Fruit fly (Drosophila melanogaster) ovary, adult (tissue): ENCODE results near the gene santa-maria.

Source experiments
- CG17801 ChIP-seq: fragments of 200-800 bp; optimal IDR thresholded peaks from 2 replicates; lab custom pipeline; 2019; ENCODE audit warnings: missing biosample characterization, mild to moderate bottlenecking, missing genetic modification characterization, moderate library complexity; ENCODE audit not compliant: partially characterized antibody

santa-maria gene

DNA sequence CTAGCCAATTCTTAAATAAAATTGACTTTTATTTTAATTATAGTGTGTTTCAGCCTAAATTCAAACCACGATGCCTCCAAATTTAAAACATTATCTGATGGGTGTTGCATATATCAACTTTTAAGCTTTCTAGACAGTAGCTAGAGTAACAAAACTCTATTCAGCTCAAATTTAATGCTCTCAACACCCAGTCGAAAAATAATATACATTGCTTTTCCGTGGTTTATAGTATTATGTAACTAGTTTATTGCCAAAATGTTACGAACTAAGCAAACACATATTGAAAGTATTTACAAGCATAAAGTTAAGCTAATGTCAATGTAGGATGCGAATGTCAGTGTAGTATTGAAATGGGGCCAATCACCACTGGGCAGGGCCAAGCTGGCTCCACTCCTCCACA, 20.7 kb downstream of the santa-maria start:
- TF ChIP-seq CG17801 (GFP tag; lab: Kevin White, UChicago): no peak

DNA sequence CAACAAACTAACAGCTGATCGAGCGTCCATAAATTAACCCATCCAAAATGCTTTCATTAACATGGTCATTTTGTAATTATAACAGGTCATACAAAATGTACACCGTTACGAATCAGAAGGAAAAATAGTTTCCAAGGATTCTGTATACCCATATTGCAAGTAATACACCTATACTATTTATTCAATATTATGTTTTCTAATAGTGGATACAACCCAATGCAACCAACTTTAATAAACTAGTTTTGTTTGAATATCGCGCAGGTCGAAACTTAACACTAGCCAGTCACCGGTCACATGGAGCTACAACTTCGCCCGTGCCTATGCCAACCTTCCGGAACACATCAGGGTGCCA, 23.3 kb downstream of the santa-maria start:
- TF ChIP-seq CG17801 (GFP tag; lab: Kevin White, UChicago): no peak

DNA sequence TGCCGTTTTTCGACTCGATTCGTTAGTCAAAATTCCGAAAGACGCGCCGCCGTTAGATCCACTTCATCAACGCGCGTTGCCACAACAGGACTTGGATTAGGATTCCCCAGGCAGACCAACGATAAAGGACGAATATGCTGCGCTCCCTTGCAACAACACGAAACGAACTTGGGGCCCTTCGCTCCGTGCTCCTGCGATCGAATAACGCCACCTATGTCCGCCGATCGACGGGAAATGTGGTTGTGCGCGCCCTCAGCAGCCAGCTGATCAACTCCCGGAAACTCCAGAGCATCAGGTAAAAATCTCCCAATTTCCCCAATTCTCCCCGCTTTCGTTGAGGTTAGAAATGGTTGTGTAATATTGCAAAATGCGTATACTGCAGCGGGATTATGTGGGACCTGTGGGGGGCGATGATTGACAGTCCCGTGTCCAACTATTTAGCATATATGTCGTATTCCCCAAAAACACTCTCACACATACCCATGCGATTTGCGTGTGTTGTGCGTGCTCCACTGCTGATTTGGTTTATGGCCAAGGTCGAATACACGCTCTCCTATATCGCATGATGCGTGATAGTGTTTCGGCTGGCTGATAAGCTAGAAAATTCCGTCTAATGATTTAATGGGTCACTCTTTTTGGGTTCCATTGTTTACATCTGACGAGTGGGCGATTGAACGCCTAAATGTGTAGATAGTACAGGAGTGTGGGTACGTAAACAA, 23.8 kb downstream of the santa-maria start:
- no peak for TF ChIP-seq CG17801 (GFP tag; lab: Kevin White, UChicago)

DNA sequence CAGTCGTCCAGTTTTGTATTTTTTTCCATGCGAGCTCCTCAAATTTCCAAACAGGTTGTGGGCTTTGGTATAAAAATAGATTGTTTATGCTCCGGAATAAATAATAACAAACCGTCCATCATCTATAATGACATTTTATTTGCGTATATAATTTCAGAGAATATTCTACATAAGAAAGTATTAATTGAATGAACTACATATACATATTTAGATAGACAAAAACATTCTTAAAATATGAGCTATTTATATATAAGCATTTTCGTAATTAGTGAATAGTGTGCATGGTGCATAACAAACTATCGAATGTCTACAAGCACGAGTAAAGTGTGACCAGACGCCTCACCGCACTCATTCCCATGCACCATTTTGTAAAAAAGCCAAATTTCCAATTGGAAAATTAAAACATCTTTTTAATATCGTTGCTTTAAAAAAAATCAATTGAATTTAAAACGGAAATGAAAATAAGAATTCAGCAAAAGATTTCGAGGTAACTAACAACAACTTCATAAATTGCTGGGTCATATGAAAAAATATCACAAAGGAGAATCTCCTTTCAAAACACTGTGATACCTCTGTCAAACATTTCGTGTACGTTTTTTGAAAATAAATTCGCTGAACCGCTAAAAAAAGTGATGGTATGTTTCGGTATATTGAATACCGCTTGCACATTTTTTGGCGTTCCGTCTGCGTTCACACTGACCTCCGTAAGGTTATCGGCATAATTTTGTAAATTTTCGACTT, 24.5 kb downstream of the santa-maria start, which contains the start of gene muc:
TSS of gene muc (plus strand) at position 541 of the 741 bp plus-strand sequence.
- TF ChIP-seq CG17801 (GFP tag; lab: Kevin White, UChicago): peak; percentile 23

DNA sequence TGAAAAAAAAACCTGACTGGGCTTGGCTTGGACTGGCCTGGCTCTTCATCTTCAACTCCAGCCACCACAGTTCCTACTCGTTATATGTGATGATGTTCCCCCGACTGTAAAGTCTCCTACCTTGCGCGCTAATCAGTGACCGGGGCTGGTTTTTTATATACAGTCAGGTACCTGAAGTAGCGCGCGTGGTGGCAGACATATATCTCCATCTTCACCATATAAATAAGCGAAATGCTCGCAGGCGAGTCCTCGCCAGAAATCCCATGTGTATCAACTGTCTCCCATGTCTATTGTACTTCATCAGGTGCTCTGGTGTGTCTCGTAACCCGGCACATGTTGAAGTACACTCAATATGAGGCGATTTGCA, 25.4 kb downstream of the santa-maria start:
- TF ChIP-seq CG17801 (GFP tag; lab: Kevin White, UChicago): no peak

DNA sequence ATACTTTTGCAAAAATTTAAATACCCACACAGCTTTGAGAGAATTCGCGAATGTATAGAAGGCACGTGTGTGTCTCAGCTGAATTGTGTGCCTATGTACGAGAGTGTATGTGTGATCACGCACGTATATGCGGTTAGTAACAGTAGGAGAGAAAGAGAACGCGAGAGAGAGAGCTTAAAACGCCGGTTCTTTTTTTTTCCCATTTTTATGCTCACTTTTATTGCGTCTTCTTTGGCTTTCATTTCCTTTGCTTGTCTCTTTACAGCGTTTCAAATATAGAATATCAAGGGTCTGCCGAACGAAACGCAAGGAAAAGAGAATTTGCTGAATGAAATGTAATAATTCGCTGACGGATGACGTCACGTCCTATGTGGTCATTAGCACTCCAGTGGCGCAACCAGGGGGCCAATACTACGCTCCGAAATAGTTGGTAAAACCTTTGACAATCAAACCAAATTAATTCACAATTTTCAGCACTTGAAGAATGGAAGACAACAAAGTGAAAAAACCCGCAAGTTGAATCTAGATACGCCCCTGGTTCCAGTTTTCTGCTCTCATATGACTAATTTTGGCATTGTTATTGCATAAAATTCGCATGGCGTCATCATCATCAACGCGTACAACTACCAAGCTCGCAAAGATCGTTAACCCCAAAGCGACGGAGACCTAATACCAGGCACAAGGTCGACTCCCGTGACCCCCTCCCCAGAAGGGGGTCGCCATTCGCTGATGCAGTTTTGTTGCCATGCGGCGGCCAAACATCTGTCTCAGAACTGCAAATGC, 25.9 kb downstream of the santa-maria start:
- TF ChIP-seq CG17801 (GFP tag; lab: Kevin White, UChicago): peak; percentile 86

DNA sequence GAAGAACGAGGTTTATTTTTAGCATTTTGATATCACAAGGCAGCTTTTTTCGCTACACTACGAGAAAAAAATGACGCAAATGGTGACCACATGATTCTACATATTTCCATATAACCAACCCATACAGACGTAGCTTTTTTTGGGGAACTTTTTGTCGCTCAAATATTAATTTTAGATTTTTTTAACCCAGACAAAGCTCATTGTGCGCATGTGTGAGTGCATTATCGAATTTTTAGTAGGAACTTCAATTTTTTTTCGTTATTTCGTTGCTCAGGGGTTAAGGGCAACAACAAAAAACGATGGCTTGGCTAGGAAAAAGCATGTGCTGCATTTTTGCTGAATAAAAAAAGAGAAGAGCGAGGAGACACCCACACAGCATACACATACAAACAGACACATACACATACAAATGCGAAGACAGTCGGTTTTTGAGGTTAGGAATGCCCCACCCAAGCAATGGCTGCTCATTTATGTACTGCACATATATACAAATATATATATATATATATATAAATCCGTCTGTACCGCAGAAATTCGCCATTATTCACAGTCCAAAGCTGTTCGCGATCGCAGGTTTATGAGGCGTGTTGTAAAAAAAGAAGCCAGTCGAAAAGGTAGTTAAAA, 26.6 kb downstream of the santa-maria start:
- no peak for TF ChIP-seq CG17801 (GFP tag; lab: Kevin White, UChicago)

DNA sequence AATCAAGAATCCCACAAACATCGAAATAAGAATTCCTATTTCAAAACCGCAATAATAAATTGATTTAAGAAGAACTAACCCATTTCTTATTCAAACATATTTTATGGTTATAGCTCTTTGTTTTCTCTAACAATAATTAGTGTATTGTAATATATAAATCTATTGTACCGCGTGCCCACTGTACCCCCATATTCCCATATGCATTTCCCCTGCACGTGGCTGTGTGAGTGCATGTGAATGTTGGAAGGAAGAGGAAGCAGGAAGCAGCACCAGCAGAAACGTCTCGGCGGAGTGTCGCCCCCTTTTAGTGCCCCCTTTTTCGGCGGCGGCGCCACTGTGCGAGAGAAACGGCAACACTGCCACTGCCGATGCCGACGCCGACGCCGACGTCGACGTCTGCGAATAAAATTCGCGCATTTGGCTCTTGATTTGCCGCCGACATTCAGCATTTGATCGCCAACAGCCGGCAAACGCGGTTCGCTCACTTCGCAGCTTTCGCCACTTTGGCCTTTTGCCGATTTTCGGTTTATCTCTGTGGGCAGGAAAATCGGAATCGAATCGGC, 27.6 kb downstream of the santa-maria start:
- peak; percentile 27 for TF ChIP-seq CG17801 (GFP tag; lab: Kevin White, UChicago)

DNA sequence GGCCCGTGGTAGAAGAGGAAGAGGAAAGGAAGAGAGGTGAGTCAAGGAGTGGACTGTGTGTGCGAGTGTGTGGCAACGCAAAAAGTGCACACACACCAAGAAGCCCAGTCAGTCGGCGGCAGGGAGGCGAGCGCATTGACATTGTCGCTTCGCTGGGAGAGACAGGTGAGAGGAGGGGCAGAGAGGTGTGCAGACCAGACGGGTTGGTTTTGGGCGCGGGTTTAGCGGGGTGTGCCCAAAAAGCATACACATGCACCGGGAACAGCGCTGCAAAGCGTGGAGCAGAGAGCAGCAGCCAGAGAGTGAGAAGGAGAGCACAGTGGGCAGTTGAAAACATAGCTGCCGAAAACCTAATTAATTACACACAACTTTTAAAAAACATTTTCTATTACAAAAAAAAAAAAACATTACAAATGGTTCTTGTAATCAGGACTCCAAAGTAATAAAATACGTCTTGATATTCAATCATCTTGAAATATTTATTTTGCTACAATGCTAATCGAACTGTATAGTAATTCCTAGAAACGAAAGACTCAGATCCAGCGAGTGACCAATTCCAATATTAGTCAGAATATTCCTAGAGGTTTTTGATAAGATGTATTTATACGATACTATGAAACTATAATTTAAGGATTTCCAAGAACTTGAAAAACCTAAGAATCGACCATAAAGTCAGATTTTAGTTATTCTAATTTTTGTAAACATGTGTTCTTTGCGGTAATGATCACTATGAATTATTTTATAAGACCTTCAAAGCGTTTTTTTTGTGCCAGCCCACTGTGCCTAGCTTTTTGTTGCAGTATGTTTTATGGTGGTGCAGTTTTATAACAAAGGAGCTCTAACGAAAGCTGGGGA, 28.4 kb downstream of the santa-maria start:
- no peak for TF ChIP-seq CG17801 (GFP tag; lab: Kevin White, UChicago)

DNA sequence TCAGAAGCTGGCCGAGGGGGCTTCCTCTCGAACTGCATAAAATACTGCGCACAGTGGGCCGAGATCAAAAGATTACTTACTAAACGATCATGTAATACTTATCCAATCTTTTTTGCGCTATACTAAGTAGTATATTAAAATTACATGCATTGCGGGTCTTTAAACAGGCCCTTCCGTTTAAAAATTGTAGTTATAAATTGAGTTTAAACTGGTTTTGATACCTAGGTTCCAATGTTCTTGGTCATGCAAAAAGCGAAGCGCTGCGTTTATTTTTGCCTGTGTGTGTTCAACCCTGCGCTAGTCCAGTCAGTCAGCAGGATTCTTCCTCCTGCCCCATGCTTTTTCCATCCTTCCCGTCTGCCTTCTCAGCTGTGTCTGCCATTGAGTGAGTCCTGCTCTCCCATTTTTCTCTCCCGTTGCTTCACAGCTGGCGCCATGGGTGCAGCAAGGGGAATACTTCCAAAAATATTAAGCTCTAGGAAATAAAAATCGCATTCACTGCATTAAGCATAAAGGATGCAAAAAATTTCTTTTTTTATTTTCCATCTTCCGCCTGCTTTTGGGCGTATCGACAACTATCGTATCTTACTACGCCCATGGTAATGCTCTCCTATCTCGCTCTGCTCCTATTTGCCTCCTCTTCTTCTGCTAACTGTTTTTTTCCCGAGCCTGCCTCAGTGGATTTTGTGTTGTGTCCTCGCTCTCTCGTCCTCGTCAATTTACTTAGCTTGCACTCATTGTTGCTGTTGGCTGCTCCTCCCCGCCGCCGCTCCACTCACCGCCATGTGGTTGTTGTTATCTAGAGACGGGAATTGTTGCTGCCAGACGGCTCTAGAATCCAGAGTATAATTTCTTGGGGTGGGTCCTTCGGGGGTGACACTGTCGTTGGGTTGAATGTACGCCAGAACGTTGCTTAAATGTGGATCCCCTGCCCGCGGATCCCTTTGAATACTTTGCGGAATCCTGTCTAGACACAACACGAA, 30.4 kb downstream of the santa-maria start:
- TF ChIP-seq CG17801 (GFP tag; lab: Kevin White, UChicago): no peak

DNA sequence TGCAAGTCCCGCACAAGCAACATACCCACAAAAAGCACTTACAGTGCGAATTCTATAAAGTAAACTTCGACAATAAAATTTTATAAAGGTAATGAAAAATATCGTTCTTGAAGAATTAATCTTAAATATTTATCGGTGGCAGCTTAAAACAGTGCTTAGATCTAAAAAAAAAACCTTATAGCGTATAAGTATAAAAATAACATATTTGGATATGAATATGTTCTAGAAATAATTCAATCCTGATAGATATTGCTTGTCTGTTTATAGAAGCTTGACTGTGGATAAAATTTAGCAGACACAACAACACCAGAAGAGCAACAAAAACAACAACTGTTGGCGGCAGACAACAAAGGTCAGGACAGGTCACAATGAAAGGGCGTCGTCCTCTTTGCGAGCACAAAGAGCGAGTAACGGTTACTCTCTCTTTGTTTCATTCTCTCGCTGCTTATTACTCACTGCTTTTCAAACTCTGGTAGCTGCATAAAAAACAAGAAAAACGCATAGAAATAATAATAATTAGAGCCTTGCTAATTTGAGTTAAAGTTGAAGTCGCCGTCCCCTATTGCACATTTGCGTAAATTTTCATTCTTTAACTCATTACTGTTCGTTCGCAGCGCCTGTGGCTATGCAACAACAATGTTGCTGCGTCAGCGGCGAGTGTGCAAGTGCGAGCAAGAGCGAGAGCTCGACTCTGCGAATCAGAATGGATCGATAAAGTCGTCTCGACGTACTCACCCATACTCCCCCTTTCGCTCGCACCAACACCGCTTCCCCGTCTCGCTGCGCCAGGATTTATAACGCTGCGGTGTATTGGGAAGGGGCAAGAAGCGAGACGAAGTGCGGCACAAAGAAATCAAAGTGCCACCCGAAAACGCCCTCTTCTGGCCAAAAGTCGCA, 31.4 kb downstream of the santa-maria start:
- no peak for TF ChIP-seq CG17801 (GFP tag; lab: Kevin White, UChicago)
